Fruit fly (Drosophila melanogaster) whole organism, wandering third instar larva: ENCODE data around the gene CG18731.

Experiments
- CrebA ChIP-seq: fragments of 200-800 bp; sonication (Bioruptor generic); optimal IDR thresholded peaks from 2 replicates; lab custom pipeline; 2016; ENCODE audit warnings: missing biosample characterization, mild to moderate bottlenecking, missing genetic modification characterization, borderline replicate concordance
- Dfd ChIP-seq: fragments of >200 bp; optimal IDR thresholded peaks from 2 replicates; lab custom pipeline; 2017; ENCODE audit warnings: missing biosample characterization, missing genetic modification characterization
- Dif ChIP-seq: fragments of 200-275, 200-300 bp; sonication (Bioruptor generic); optimal IDR thresholded peaks from 2 replicates; lab custom pipeline; 2018; ENCODE audit warnings: missing biosample characterization, missing genetic modification characterization; ENCODE audit not compliant: partially characterized antibody
- GATAd ChIP-seq: sonication (Bioruptor generic); optimal IDR thresholded peaks from 2 replicates; lab custom pipeline; 2016; ENCODE audit warnings: missing biosample characterization, missing genetic modification characterization
- Hr78 ChIP-seq: fragments of >200 bp; optimal IDR thresholded peaks from 2 replicates; lab custom pipeline; 2017; ENCODE audit warnings: missing biosample characterization, missing genetic modification characterization
- Vsx2 ChIP-seq: fragments of 200-300, 225-300 bp; sonication (Bioruptor generic); optimal IDR thresholded peaks from 2 replicates; lab custom pipeline; 2018; ENCODE audit warnings: missing biosample characterization, missing genetic modification characterization; ENCODE audit not compliant: partially characterized antibody
- dsf ChIP-seq: sonication (Bioruptor generic); optimal IDR thresholded peaks from 2 replicates; lab custom pipeline; 2016; ENCODE audit warnings: missing biosample characterization, missing genetic modification characterization, borderline replicate concordance
- fru ChIP-seq: fragments of 200-800 bp; sonication (Bioruptor generic); optimal IDR thresholded peaks from 3 replicates; lab custom pipeline; 2016; ENCODE audit warnings: missing biosample characterization, mild to moderate bottlenecking, missing genetic modification characterization
- h ChIP-seq: fragments of 200-800 bp; sonication (Bioruptor generic); optimal IDR thresholded peaks from 3 replicates; lab custom pipeline; 2016; ENCODE audit warnings: missing biosample characterization, mild to moderate bottlenecking, missing genetic modification characterization
- lola ChIP-seq: fragments of >200 bp; optimal IDR thresholded peaks from 2 replicates; lab custom pipeline; 2017; ENCODE audit warnings: missing biosample characterization, missing genetic modification characterization
- pan ChIP-seq: fragments of >200 bp; optimal IDR thresholded peaks from 2 replicates; lab custom pipeline; 2017
- sage ChIP-seq: fragments of 200-800 bp; sonication (Bioruptor generic); optimal IDR thresholded peaks from 2 replicates; lab custom pipeline; 2016; ENCODE audit warnings: missing biosample characterization, mild to moderate bottlenecking, missing genetic modification characterization

DNA sequence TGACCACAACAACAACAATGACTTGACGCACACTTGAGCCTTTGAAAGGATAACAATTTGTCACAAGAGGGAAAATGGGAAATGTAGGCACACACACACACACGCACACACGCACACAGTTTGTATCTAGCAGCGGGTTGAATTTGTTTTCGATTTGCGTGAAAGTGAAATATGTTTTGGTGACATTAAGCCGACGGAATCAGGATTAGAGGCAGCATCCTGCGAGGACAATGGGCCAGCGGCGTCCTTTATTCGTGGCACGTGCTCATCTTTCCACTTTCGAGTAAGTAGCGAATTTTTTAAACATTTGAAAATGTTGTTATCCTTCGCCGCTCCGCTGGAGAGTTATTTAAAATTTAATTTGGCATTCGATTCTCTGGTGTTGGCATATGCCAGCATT is 17.6 kb upstream of the CG18731 start:
- TF ChIP-seq Dif (no peak), sage (GFP tag; lab: Kevin White, UChicago) (no peak), Hr78 (no peak), lola (GFP tag; lab: Kevin White, UChicago) (no peak), Vsx2 (GFP tag; lab: Kevin White, UChicago) (no peak), GATAd (GFP tag; lab: Kevin White, UChicago) (no peak), CrebA (GFP tag; lab: Kevin White, UChicago) (no peak), pan (lab: Kevin White, UChicago) (no peak), fru (GFP tag; lab: Kevin White, UChicago) (no peak), dsf (GFP tag; lab: Kevin White, UChicago) (no peak), Dfd (GFP tag; lab: Kevin White, UChicago) (no peak), h (GFP tag; lab: Kevin White, UChicago) (no peak)
